Fruit fly (Drosophila melanogaster): ENCODE measurements around the gene Or85f.

The Or85f gene

dm6 chr3R:9393542-9394025, 4.4 kb upstream of the Or85f start (continued):
- no peak; the same call in 2 of the 3 replicates for TF ChIP-seq B-H1 (GFP tag; IDR thresholded peaks at IDR 0.05)
- TF ChIP-seq ham (GFP tag; IDR thresholded peaks at IDR 0.05), result no peak
- TF ChIP-seq CG18619 (GFP tag; optimal IDR thresholded peaks at IDR 0.05), result peak; percentile 77
- peak; percentile 76 for TF ChIP-seq twi (tag; optimal IDR thresholded peaks at IDR 0.05)
- TF ChIP-seq Hr51 (GFP tag; optimal IDR thresholded peaks at IDR 0.05), result peak in 1 of 2 experiments; percentile 9
- TF ChIP-seq dan (GFP tag; IDR thresholded peaks at IDR 0.05), result 0 out of 2 replicates have a peak, but pooled peaks have one; percentile 6
- peak; percentile 26 for TF ChIP-seq Max (GFP tag; optimal IDR thresholded peaks at IDR 0.05)
- TF ChIP-seq slou (GFP tag; optimal IDR thresholded peaks at IDR 0.05), result peak; percentile 20
- peak; percentile 38 for TF ChIP-seq CG7987 (GFP tag; optimal IDR thresholded peaks at IDR 0.05)
- no peak for TF ChIP-seq insv (GFP tag; optimal IDR thresholded peaks at IDR 0.05)
- TF ChIP-seq CG8478 (optimal IDR thresholded peaks at IDR 0.05), result no peak
- TF ChIP-seq lmd (GFP tag; IDR thresholded peaks at IDR 0.05), result peak; percentile 64
- peak; percentile 56 for TF ChIP-seq HHEX (GFP tag; optimal IDR thresholded peaks at IDR 0.05)
- TF ChIP-seq CG10431 (GFP tag; optimal IDR thresholded peaks at IDR 0.05), result peak; percentile 61
- TF ChIP-seq Scr (GFP tag; IDR thresholded peaks at IDR 0.05; ENCODE audit: partially characterized antibody), result no peak
- TF ChIP-seq CG43689 (GFP tag; IDR thresholded peaks at IDR 0.05), result no peak
- TF ChIP-seq CG4404 (GFP tag; IDR thresholded peaks at IDR 0.05), result peak; percentile 46; the same call in 1 of the 2 replicates
- TF ChIP-seq shn (GFP tag; optimal IDR thresholded peaks at IDR 0.05), result peak; percentile 38
- peak; percentile 33 for TF ChIP-seq Sry-β (GFP tag; optimal IDR thresholded peaks at IDR 0.05)
- peak; percentile 58 for TF ChIP-seq sisA (GFP tag; IDR thresholded peaks at IDR 0.05)
- TF ChIP-seq CG17568 (GFP tag; optimal IDR thresholded peaks at IDR 0.05), result peak; percentile 81
- TF ChIP-seq en (GFP tag; optimal IDR thresholded peaks at IDR 0.05), result no peak
- TF ChIP-seq CG12769 (tag; optimal IDR thresholded peaks at IDR 0.05), result peak; percentile 84
- peak; percentile 49 for TF ChIP-seq Hsf (GFP tag; optimal IDR thresholded peaks at IDR 0.05)
- TF ChIP-seq esg (GFP tag; conservative IDR thresholded peaks at IDR 0.05), result peak; percentile 33; the same call in 1 of the 2 replicates
- peak; percentile 55 for TF ChIP-seq NfI (GFP tag; optimal IDR thresholded peaks at IDR 0.05)
- no peak for TF ChIP-seq CG9215 (GFP tag; IDR thresholded peaks at IDR 0.05)
- no peak for TF ChIP-seq Dip2 (GFP tag; IDR thresholded peaks at IDR 0.05)
- no peak for TF ChIP-seq prd (optimal IDR thresholded peaks at IDR 0.05)
- TF ChIP-seq prd (GFP tag; IDR thresholded peaks at IDR 0.05), result peak; percentile 70; the same call in 2 of the 3 replicates
- TF ChIP-seq Mes4 (GFP tag; optimal IDR thresholded peaks at IDR 0.05), result no peak
- TF ChIP-seq Ssrp (tag; optimal IDR thresholded peaks at IDR 0.05), result peak; percentile 70
- TF ChIP-seq CG6813 (GFP tag; optimal IDR thresholded peaks at IDR 0.05), result peak; percentile 85
- no peak; the same call in 2 of the 3 replicates for TF ChIP-seq sr (GFP tag; IDR thresholded peaks at IDR 0.05)
- peak; percentile 82 for TF ChIP-seq CG15601 (tag; optimal IDR thresholded peaks at IDR 0.05)
- TF ChIP-seq tgo (GFP tag; IDR thresholded peaks at IDR 0.05), result peak; percentile 61; the same call in 2 of the 3 replicates
- TF ChIP-seq CG17186 (GFP tag; optimal IDR thresholded peaks at IDR 0.05), result peak; percentile 34
- TF ChIP-seq CG10654 (GFP tag; optimal IDR thresholded peaks at IDR 0.05), result peak; percentile 70
- TF ChIP-seq HLH3B (GFP tag; IDR thresholded peaks at IDR 0.05), result peak; percentile 65
- peak; percentile 40 for TF ChIP-seq Atf-2 (GFP tag; optimal IDR thresholded peaks at IDR 0.05)
- TF ChIP-seq wdn (GFP tag; IDR thresholded peaks at IDR 0.05), result no peak
- peak; percentile 81 for TF ChIP-seq CG12391 (tag; optimal IDR thresholded peaks at IDR 0.05)
- no peak for TF ChIP-seq CG1647 (GFP tag; optimal IDR thresholded peaks at IDR 0.05)
- TF ChIP-seq odd (GFP tag; optimal IDR thresholded peaks at IDR 0.05), result peak; percentile 72
- peak in 1 of 2 experiments; percentile 59 for TF ChIP-seq Eip74EF (GFP tag; optimal IDR thresholded peaks at IDR 0.05)
- TF ChIP-seq CG12104 (GFP tag; optimal IDR thresholded peaks at IDR 0.05), result peak; percentile 68
- TF ChIP-seq CG13287 (GFP tag; IDR thresholded peaks at IDR 0.05; ENCODE audit: partially characterized antibody), result no peak
- TF ChIP-seq Xrp1 (GFP tag; IDR thresholded peaks at IDR 0.05), result peak; percentile 92
- TF ChIP-seq gsb-n (tag; optimal IDR thresholded peaks at IDR 0.05), result peak; percentile 80
- no peak for TF ChIP-seq ato (GFP tag; IDR thresholded peaks at IDR 0.05; ENCODE audit: partially characterized antibody)
- TF ChIP-seq cad (GFP tag; optimal IDR thresholded peaks at IDR 0.05), result no peak
